Fruit fly (Drosophila melanogaster) whole organism, wandering third instar larva: ENCODE results near the gene Mst36Fb.

ENCODE experiments used
- Abd-B ChIP-seq: fragments of >200 bp; optimal IDR thresholded peaks from 2 replicates; lab custom pipeline; 2017; ENCODE audit warnings: missing biosample characterization, missing genetic modification characterization
- CG32264 ChIP-seq: fragments of 200-800 bp; sonication (Bioruptor generic); optimal IDR thresholded peaks from 2 replicates; lab custom pipeline; 2016; ENCODE audit warnings: missing biosample characterization, missing genetic modification characterization
- CrebA ChIP-seq: fragments of 200-800 bp; sonication (Bioruptor generic); optimal IDR thresholded peaks from 2 replicates; lab custom pipeline; 2016; ENCODE audit warnings: missing biosample characterization, mild to moderate bottlenecking, missing genetic modification characterization, borderline replicate concordance
- Dif ChIP-seq: fragments of 200-275, 200-300 bp; sonication (Bioruptor generic); optimal IDR thresholded peaks from 2 replicates; lab custom pipeline; 2018; ENCODE audit warnings: missing biosample characterization, missing genetic modification characterization; ENCODE audit not compliant: partially characterized antibody
- HLH106 ChIP-seq: fragments of 200-800 bp; optimal IDR thresholded peaks from 3 replicates; lab custom pipeline; 2019; ENCODE audit warnings: missing biosample characterization, mild to moderate bottlenecking, missing genetic modification characterization, moderate library complexity
- Hnf4 ChIP-seq: fragments of 200-800 bp; sonication (Bioruptor generic); optimal IDR thresholded peaks from 2 replicates; lab custom pipeline; 2016; ENCODE audit warnings: missing biosample characterization, mild to moderate bottlenecking, missing genetic modification characterization
- Hr78 ChIP-seq: fragments of >200 bp; optimal IDR thresholded peaks from 2 replicates; lab custom pipeline; 2017; ENCODE audit warnings: missing biosample characterization, missing genetic modification characterization
- Jra ChIP-seq: sonication (Bioruptor generic); optimal IDR thresholded peaks from 2 replicates; lab custom pipeline; 2016; ENCODE audit warnings: missing biosample characterization, missing genetic modification characterization
- Mio ChIP-seq: sonication (Bioruptor generic); optimal IDR thresholded peaks from 2 replicates; lab custom pipeline; 2016; ENCODE audit warnings: missing biosample characterization, missing genetic modification characterization
- Myc ChIP-seq: fragments of >200 bp; optimal IDR thresholded peaks from 2 replicates; lab custom pipeline; 2017
- OdsH ChIP-seq: fragments of 200-800 bp; sonication (Bioruptor generic); optimal IDR thresholded peaks from 2 replicates; lab custom pipeline; 2016; ENCODE audit warnings: missing biosample characterization, mild to moderate bottlenecking, missing genetic modification characterization
- Rel ChIP-seq, 2 experiments: fragments of 200-800 bp; sonication (Bioruptor generic) in 1 of 2; optimal IDR thresholded peaks; 2 replicates in 1 of 2; 3 replicates in 1 of 2; lab custom pipeline; 2016 to 2019; ENCODE audit warnings: mild to moderate bottlenecking in 2 of 2, missing biosample characterization in 2 of 2, missing genetic modification characterization in 2 of 2, moderate library complexity in 1 of 2
- Sp1 ChIP-seq: fragments of 200-800 bp; sonication (Bioruptor generic); optimal IDR thresholded peaks from 3 replicates; lab custom pipeline; 2019; ENCODE audit warnings: missing biosample characterization, mild to moderate bottlenecking, missing genetic modification characterization, moderate library complexity
- br ChIP-seq: fragments of 200-800 bp; sonication (Bioruptor generic); optimal IDR thresholded peaks from 2 replicates; lab custom pipeline; 2016; ENCODE audit warnings: missing biosample characterization, missing genetic modification characterization
- brk ChIP-seq: fragments of 200-800 bp; sonication (Bioruptor generic); optimal IDR thresholded peaks from 2 replicates; lab custom pipeline; 2016; ENCODE audit warnings: missing biosample characterization, mild to moderate bottlenecking, missing genetic modification characterization
- dmrt93B ChIP-seq: fragments of 200-800 bp; sonication (Bioruptor generic); optimal IDR thresholded peaks from 2 replicates; lab custom pipeline; 2018; ENCODE audit warnings: missing biosample characterization, mild to moderate bottlenecking, missing genetic modification characterization
- ey ChIP-seq: fragments of 200-800 bp; sonication (Bioruptor generic); optimal IDR thresholded peaks from 2 replicates; lab custom pipeline; 2016; ENCODE audit warnings: missing biosample characterization, missing genetic modification characterization
- foxo ChIP-seq, 2 experiments: fragments of 200-800 bp; sonication (Bioruptor generic); optimal IDR thresholded peaks; 2 replicates in 1 of 2; 3 replicates in 1 of 2; lab custom pipeline; 2016 to 2017; ENCODE audit warnings: missing biosample characterization in 2 of 2, missing genetic modification characterization in 2 of 2
- fru ChIP-seq: fragments of 200-800 bp; sonication (Bioruptor generic); optimal IDR thresholded peaks from 3 replicates; lab custom pipeline; 2016; ENCODE audit warnings: missing biosample characterization, mild to moderate bottlenecking, missing genetic modification characterization
- h ChIP-seq: fragments of 200-800 bp; sonication (Bioruptor generic); optimal IDR thresholded peaks from 3 replicates; lab custom pipeline; 2016; ENCODE audit warnings: missing biosample characterization, mild to moderate bottlenecking, missing genetic modification characterization
- jim ChIP-seq: fragments of 175-275, 200-325 bp; sonication (Bioruptor generic); optimal IDR thresholded peaks from 2 replicates; lab custom pipeline; 2016; ENCODE audit warnings: missing biosample characterization, mild to moderate bottlenecking, missing genetic modification characterization
- lola ChIP-seq: fragments of >200 bp; optimal IDR thresholded peaks from 2 replicates; lab custom pipeline; 2017; ENCODE audit warnings: missing biosample characterization, missing genetic modification characterization
- psq ChIP-seq: fragments of 200-800 bp; sonication (Bioruptor generic); optimal IDR thresholded peaks from 3 replicates; lab custom pipeline; 2017; ENCODE audit warnings: missing biosample characterization, mild to moderate bottlenecking, missing genetic modification characterization, moderate library complexity
- rgr ChIP-seq: fragments of 200-800 bp; sonication (Bioruptor generic); optimal IDR thresholded peaks from 3 replicates; lab custom pipeline; 2016; ENCODE audit warnings: missing biosample characterization, mild to moderate bottlenecking, missing genetic modification characterization
- sv ChIP-seq: fragments of 200-800 bp; sonication (Bioruptor generic); optimal IDR thresholded peaks from 3 replicates; lab custom pipeline; 2016; ENCODE audit warnings: missing biosample characterization, missing genetic modification characterization
- tai ChIP-seq: sonication (Bioruptor generic); optimal IDR thresholded peaks from 2 replicates; lab custom pipeline; 2016; ENCODE audit warnings: missing biosample characterization, missing genetic modification characterization
- usp ChIP-seq: fragments of >200 bp; optimal IDR thresholded peaks from 2 replicates; lab custom pipeline; 2017; ENCODE audit warnings: missing biosample characterization, missing genetic modification characterization
- woc ChIP-seq: sonication (Bioruptor generic); optimal IDR thresholded peaks from 2 replicates; lab custom pipeline; 2016; ENCODE audit warnings: missing biosample characterization, mild to moderate bottlenecking, missing genetic modification characterization

Mst36Fb gene

DNA sequence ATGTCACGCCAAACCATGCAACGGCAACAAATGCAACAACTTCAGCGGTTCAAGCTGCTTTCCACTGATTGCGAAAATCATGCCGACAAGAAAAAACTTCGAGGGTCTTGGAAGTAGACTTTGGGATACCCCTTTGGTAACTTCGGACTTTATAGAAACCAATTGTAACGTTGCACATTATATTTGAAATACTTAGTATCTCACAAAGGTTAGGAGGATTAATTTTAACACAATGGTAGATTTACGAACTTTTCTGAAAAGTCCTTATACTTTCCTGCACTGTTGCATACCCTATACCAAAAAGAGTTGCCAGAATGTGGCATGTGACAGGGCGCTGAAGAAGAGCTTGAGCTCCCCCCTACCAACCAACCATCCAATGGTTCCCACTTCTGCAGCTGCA, 29.4 kb downstream of the Mst36Fb start:
- TF ChIP-seq usp (GFP tag; lab: Kevin White, UChicago) (no peak), dmrt93B (GFP tag; lab: Kevin White, UChicago) (peak; percentile 17), h (GFP tag; lab: Kevin White, UChicago) (peak; percentile 54), OdsH (peak; percentile 28), rgr (GFP tag; lab: Kevin White, UChicago) (peak; percentile 30), Myc (no peak), Dif (GFP tag; lab: Kevin White, UChicago) (no peak), Hr78 (GFP tag; lab: Kevin White, UChicago) (no peak), Sp1 (peak; percentile 31), br (peak; percentile 56), woc (GFP tag; lab: Kevin White, UChicago) (peak; percentile 50), Hnf4 (GFP tag; lab: Kevin White, UChicago) (peak; percentile 21), HLH106 (tag; lab: Kevin White, UChicago) (peak; percentile 52), jim (GFP tag; lab: Kevin White, UChicago) (no peak), Rel (GFP tag; optimal IDR thresholded peaks at IDR 0.05; lab: Kevin White, UChicago) (no peak), Rel (tag; optimal IDR thresholded peaks at IDR 0.05; lab: Kevin White, UChicago) (no peak), psq (peak; percentile 9), fru (GFP tag; lab: Kevin White, UChicago) (peak; percentile 66), CrebA (GFP tag; lab: Kevin White, UChicago) (no peak), sv (GFP tag; lab: Kevin White, UChicago) (no peak), ey (GFP tag; lab: Kevin White, UChicago) (peak; percentile 54), lola (GFP tag; lab: Kevin White, UChicago) (no peak), brk (GFP tag; lab: Kevin White, UChicago) (no peak), foxo (GFP tag; optimal IDR thresholded peaks at IDR 0.05; lab: Kevin White, UChicago) (peak in 1 of 2 experiments; percentile 59)

DNA sequence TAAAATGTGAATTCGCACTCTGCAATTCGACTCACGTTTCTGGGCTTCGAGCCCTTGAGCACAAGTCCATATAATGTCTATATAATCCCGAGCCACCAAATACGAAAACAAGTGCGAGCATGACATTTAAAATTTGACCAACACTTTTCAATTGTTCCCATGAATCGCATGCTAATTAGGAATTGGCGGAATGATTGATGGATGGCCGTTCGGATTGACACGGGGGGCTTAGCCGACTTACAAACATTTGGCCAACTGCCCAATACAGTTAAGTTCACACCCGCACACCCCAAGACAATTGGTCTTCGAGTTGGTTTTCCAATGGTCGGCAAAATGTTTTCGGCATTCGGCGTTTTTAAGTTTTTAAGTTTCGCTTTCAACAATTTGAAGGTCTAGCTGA, 33.8 kb downstream of the Mst36Fb start:
- TF ChIP-seq sv (GFP tag; lab: Kevin White, UChicago) (no peak), Jra (no peak), CG32264 (no peak), h (GFP tag; lab: Kevin White, UChicago) (no peak), CrebA (GFP tag; lab: Kevin White, UChicago) (no peak), fru (GFP tag; lab: Kevin White, UChicago) (no peak), woc (GFP tag; lab: Kevin White, UChicago) (no peak), dmrt93B (GFP tag; lab: Kevin White, UChicago) (no peak), Hnf4 (GFP tag; lab: Kevin White, UChicago) (no peak)

DNA sequence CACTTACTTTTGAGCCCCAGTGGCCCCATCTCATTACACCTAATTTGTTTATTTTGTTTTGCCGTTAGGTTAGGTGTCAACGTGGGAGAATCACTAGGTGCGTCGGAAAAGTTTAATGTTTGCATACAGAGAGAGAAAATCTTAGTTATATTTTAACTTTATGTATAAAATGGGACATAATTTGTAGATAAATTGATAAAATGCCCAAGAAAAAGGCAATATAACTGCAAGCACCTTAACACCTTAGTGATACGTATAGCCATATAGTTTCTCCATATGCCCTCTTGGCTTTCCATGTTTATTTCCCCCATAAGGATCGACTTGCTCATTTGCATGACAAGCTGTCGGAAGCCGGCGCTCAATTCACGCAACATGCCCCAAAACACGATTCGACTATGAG, 35.9 kb downstream of the Mst36Fb start:
- TF ChIP-seq Mio (GFP tag; lab: Kevin White, UChicago): no peak
- TF ChIP-seq CG32264: no peak
- TF ChIP-seq rgr (GFP tag; lab: Kevin White, UChicago): no peak
- TF ChIP-seq, all 38 proteins: peak for 0

DNA sequence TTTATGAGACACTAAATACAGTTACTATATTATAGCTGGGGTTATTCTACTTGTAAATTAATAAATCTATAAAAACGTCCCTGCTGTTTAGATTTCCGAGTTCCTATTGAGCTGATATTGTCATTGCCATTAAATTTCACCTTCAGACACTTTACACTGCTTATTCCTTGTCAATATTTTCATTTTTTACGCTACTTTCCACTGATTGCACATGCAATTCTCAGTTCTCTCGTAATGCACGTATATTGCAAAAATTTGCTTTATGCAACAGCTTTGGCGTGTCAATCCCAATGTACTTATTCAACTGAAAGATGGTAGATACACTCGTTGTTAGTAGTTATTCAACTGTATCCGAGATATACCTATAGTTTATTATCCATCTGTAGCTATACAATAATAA, 42.5 kb downstream of the Mst36Fb start:
- TF ChIP-seq br: no peak
- TF ChIP-seq fru (GFP tag; lab: Kevin White, UChicago): no peak
- TF ChIP-seq psq: no peak
- no peak for TF ChIP-seq sv (GFP tag; lab: Kevin White, UChicago)
- no peak for TF ChIP-seq tai (GFP tag; lab: Kevin White, UChicago)
- no peak for TF ChIP-seq lola (GFP tag; lab: Kevin White, UChicago)
- TF ChIP-seq foxo (GFP tag; optimal IDR thresholded peaks at IDR 0.05; lab: Kevin White, UChicago): no peak
- TF ChIP-seq dmrt93B (GFP tag; lab: Kevin White, UChicago): no peak
- no peak for TF ChIP-seq Abd-B (GFP tag; lab: Kevin White, UChicago)
- TF ChIP-seq Dif (GFP tag; lab: Kevin White, UChicago): no peak

DNA sequence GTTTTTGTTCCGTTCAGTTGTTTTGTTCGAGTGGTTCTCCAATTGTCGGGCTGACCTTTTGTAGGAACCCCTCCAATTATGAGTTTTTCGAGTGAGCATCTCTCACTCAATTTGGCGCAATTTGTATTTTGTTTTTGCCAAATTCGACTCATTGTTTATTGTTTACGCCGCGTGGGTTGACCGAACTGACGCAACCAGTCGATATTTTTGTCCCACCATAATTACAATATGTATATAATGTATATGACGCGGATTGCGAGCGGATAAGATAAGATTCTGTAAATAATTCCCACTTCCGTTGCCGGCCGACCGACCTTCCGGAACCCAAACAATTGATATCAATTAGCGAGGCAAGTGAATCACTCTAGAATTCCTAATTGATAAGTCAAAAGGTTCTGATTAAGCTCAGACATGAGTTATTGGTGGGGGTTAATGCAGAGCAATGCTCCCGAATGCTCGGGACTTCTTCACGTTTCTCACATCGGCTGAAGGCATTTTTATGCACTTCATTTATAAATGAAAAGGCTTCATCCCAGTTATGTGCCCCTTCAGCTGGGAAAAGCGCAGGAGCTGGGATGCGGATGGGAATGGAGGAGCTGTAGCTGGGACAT, 44.2 kb downstream of the Mst36Fb start:
- no peak for TF ChIP-seq Mio (GFP tag; lab: Kevin White, UChicago)
- TF ChIP-seq Jra: no peak
- TF ChIP-seq fru (GFP tag; lab: Kevin White, UChicago): no peak
- no peak for TF ChIP-seq Rel (GFP tag; optimal IDR thresholded peaks at IDR 0.05; lab: Kevin White, UChicago)
- peak; percentile 36 for TF ChIP-seq Rel (tag; optimal IDR thresholded peaks at IDR 0.05; lab: Kevin White, UChicago)
- TF ChIP-seq psq: no peak
- TF ChIP-seq Hnf4 (GFP tag; lab: Kevin White, UChicago): no peak
